Fruit fly (Drosophila melanogaster) whole organism, embryonic: ENCODE measurements around the gene CG44303.
A peak's percentile ranks its signal among the peaks of the same experiment; 100 is the strongest.

Experiments used
- Abd-B ChIP-seq: fragments of 200-800 bp; sonication (Bioruptor generic); optimal IDR thresholded peaks from 2 replicates; lab custom pipeline; 2018; ENCODE audit warnings: missing biosample characterization, mild to moderate bottlenecking, missing genetic modification characterization, moderate library complexity
- Awh ChIP-seq: fragments of 200-800 bp; sonication (Bioruptor generic); IDR thresholded peaks from 2 replicates; pipeline ENCODE4, ENCODE4 v1.3.6; 2022; ENCODE audit warnings: missing biosample characterization, missing genetic modification characterization
- CG11398 ChIP-seq: fragments of 200-800 bp; sonication (Bioruptor generic); optimal IDR thresholded peaks from 2 replicates; lab custom pipeline; 2016; ENCODE audit warnings: missing biosample characterization, missing genetic modification characterization
- CG11695 ChIP-seq: fragments of 200-800 bp; sonication (Bioruptor generic); IDR thresholded peaks from 3 replicates; pipeline ENCODE4 v1.3.6; 2022; ENCODE audit warnings: missing biosample characterization, missing genetic modification characterization
- CG12155 ChIP-seq: fragments of 200-800 bp; sonication (Bioruptor generic); optimal IDR thresholded peaks from 3 replicates; lab custom pipeline; 2016; ENCODE audit warnings: missing biosample characterization, missing genetic modification characterization
- CG12769 ChIP-seq: fragments of 200-800 bp; sonication (Bioruptor generic); optimal IDR thresholded peaks from 2 replicates; lab custom pipeline; 2019; ENCODE audit warnings: missing biosample characterization, mild to moderate bottlenecking, missing genetic modification characterization, moderate library complexity
- CG13894 ChIP-seq: fragments of 200-800 bp; sonication (Bioruptor generic); optimal IDR thresholded peaks from 3 replicates; lab custom pipeline; 2018; ENCODE audit warnings: missing biosample characterization, mild to moderate bottlenecking, missing genetic modification characterization, moderate library complexity
- CG17361 ChIP-seq: fragments of 200-800 bp; sonication (Bioruptor generic); IDR thresholded peaks from 3 replicates; pipeline ENCODE4 v1.3.6; 2022; ENCODE audit warnings: missing biosample characterization, missing genetic modification characterization
- CG31388 ChIP-seq: fragments of 200-800 bp; sonication (Bioruptor generic); optimal IDR thresholded peaks from 2 replicates; lab custom pipeline; 2016; ENCODE audit warnings: missing biosample characterization, missing genetic modification characterization
- CG32532 ChIP-seq: fragments of 200-800 bp; sonication (Bioruptor generic); IDR thresholded peaks from 2 replicates; pipeline ENCODE4 v1.3.6; 2022; ENCODE audit warnings: missing biosample characterization, missing genetic modification characterization
- CG33213 ChIP-seq: fragments of 200-800 bp; sonication (Bioruptor generic); optimal IDR thresholded peaks from 3 replicates; lab custom pipeline; 2016; ENCODE audit warnings: missing biosample characterization, missing genetic modification characterization
- CG3838 ChIP-seq: fragments of 200-800 bp; sonication (Bioruptor generic); optimal IDR thresholded peaks from 3 replicates; lab custom pipeline; 2016; ENCODE audit warnings: missing biosample characterization, missing genetic modification characterization
- CG6175 ChIP-seq: fragments of 200-800 bp; sonication (Bioruptor generic); IDR thresholded peaks from 3 replicates; pipeline ENCODE4 v1.3.6; 2022; ENCODE audit warnings: missing biosample characterization, missing genetic modification characterization
- CG6683 ChIP-seq: fragments of 200-800 bp; sonication (Bioruptor generic); optimal IDR thresholded peaks from 2 replicates; lab custom pipeline; 2017; ENCODE audit warnings: missing biosample characterization, mild to moderate bottlenecking, missing genetic modification characterization, missing genetic modification reagents
- CG7963 ChIP-seq: fragments of 200-800 bp; sonication (Bioruptor generic); IDR thresholded peaks from 3 replicates; pipeline ENCODE4 v1.3.6; 2022; ENCODE audit warnings: missing biosample characterization, missing genetic modification characterization; ENCODE audit not compliant: partially characterized antibody
- CG8388 ChIP-seq: fragments of 200-800 bp; sonication (Bioruptor generic); optimal IDR thresholded peaks from 2 replicates; lab custom pipeline; 2019; ENCODE audit warnings: missing biosample characterization, mild to moderate bottlenecking, missing genetic modification characterization, moderate library complexity
- CTCF ChIP-seq: fragments of 200-800 bp; sonication (Bioruptor generic); optimal IDR thresholded peaks from 2 replicates; lab custom pipeline; 2017; ENCODE audit warnings: missing biosample characterization, mild to moderate bottlenecking, missing genetic modification characterization, moderate library complexity
- Ets65A ChIP-seq: fragments of 200-800 bp; sonication (Bioruptor generic); peaks from one replicate; lab custom pipeline; 2016; ENCODE audit warnings: missing biosample characterization, missing genetic modification characterization
- Gug ChIP-seq: fragments of 200-800 bp; sonication (Bioruptor generic); IDR thresholded peaks from 4 replicates; pipeline ENCODE4 v1.3.6; 2022; ENCODE audit warnings: missing biosample characterization, missing genetic modification characterization
- Hand ChIP-seq: fragments of 200-800 bp; sonication (Bioruptor generic); optimal IDR thresholded peaks from 2 replicates; lab custom pipeline; 2017; ENCODE audit warnings: mild to moderate bottlenecking, missing biosample characterization, missing genetic modification reagents, missing genetic modification characterization
- Hey ChIP-seq: fragments of 200-800 bp; sonication (Bioruptor generic); optimal IDR thresholded peaks from 3 replicates; lab custom pipeline; 2018; ENCODE audit warnings: missing biosample characterization, mild to moderate bottlenecking, missing genetic modification characterization
- Myb ChIP-seq: fragments of 200-800 bp; sonication (Bioruptor generic); optimal IDR thresholded peaks from 2 replicates; lab custom pipeline; 2016; ENCODE audit warnings: missing biosample characterization, missing genetic modification characterization
- Oli ChIP-seq: fragments of 200-800 bp; sonication (Bioruptor generic); optimal IDR thresholded peaks from 2 replicates; lab custom pipeline; 2018; ENCODE audit warnings: missing biosample characterization, mild to moderate bottlenecking, missing genetic modification characterization, moderate library complexity
- PHDP ChIP-seq: fragments of 200-800 bp; sonication (Bioruptor generic); optimal IDR thresholded peaks from 3 replicates; lab custom pipeline; 2018; ENCODE audit warnings: missing biosample characterization, mild to moderate bottlenecking, missing genetic modification characterization, moderate library complexity
- Stat92E ChIP-seq, 3 experiments: fragments of >200 bp in 2 of 3; fragments of 200-800 bp in 1 of 3; sonication (Bioruptor generic) in 1 of 3; optimal IDR thresholded peaks; 2 replicates each; lab custom pipeline; 2017 to 2019; ENCODE audit warnings: missing biosample characterization in 3 of 3, missing genetic modification characterization in 3 of 3, mild to moderate bottlenecking in 1 of 3, moderate library complexity in 1 of 3
- Taf1 ChIP-seq: fragments of 200-800 bp; sonication (Bioruptor generic); IDR thresholded peaks from 2 replicates; pipeline ENCODE4 v1.3.6; 2022; ENCODE audit warnings: missing biosample characterization, missing genetic modification characterization
- Tbp ChIP-seq: fragments of >200 bp; optimal IDR thresholded peaks from 2 replicates; lab custom pipeline; 2018; ENCODE audit warnings: missing biosample characterization, missing genetic modification characterization
- Vsx1 ChIP-seq: fragments of 200-800 bp; sonication (Bioruptor generic); optimal IDR thresholded peaks from 2 replicates; lab custom pipeline; 2017; ENCODE audit warnings: missing biosample characterization, mild to moderate bottlenecking, missing genetic modification characterization, missing genetic modification reagents
- ab ChIP-seq: fragments of 200-800 bp; sonication (Bioruptor generic); optimal IDR thresholded peaks from 2 replicates; lab custom pipeline; 2016; ENCODE audit warnings: missing biosample characterization, missing genetic modification characterization
- al ChIP-seq: fragments of 200-800 bp; sonication (Bioruptor generic); IDR thresholded peaks from 2 replicates; pipeline ENCODE4 v1.3.6; 2022; ENCODE audit warnings: missing biosample characterization, missing genetic modification characterization
- bbx ChIP-seq: fragments of 200-800 bp; sonication (Bioruptor generic); IDR thresholded peaks from 2 replicates; pipeline ENCODE4 v1.3.6; 2022; ENCODE audit warnings: missing biosample characterization, missing genetic modification characterization; ENCODE audit not compliant: partially characterized antibody
- chn ChIP-seq: fragments of 200-800 bp; sonication (Bioruptor generic); optimal IDR thresholded peaks from 2 replicates; lab custom pipeline; 2016; ENCODE audit warnings: missing biosample characterization, missing genetic modification characterization
- croc ChIP-seq: fragments of 200-800 bp; sonication (Bioruptor generic); conservative IDR thresholded peaks from 3 replicates; pipeline ENCODE4 v1.3.6; 2022; ENCODE audit warnings: missing biosample characterization, missing genetic modification characterization
- ems ChIP-seq: fragments of 200-800 bp; sonication (Bioruptor generic); optimal IDR thresholded peaks from 3 replicates; lab custom pipeline; 2016; ENCODE audit warnings: missing biosample characterization, missing genetic modification characterization
- en ChIP-seq: fragments of 200-800 bp; sonication (Bioruptor generic); optimal IDR thresholded peaks from 2 replicates; lab custom pipeline; 2016; ENCODE audit warnings: missing biosample characterization, missing genetic modification characterization
- ftz-f1 ChIP-seq: fragments of 200-800 bp; sonication (Bioruptor generic); optimal IDR thresholded peaks from 2 replicates; lab custom pipeline; 2016; ENCODE audit warnings: missing biosample characterization, missing genetic modification characterization
- fu2 ChIP-seq: fragments of 200-800 bp; sonication (Bioruptor generic); optimal IDR thresholded peaks from 2 replicates; lab custom pipeline; 2016; ENCODE audit warnings: missing biosample characterization, missing genetic modification characterization
- gt ChIP-seq: fragments of 200-800 bp; sonication (Bioruptor generic); IDR thresholded peaks from 2 replicates; pipeline ENCODE4 v1.3.6; 2022; ENCODE audit warnings: missing biosample characterization, missing genetic modification characterization
- hb ChIP-seq: fragments of 200-800 bp; sonication (Bioruptor generic); IDR thresholded peaks from 3 replicates; pipeline ENCODE4 v1.3.6; 2022; ENCODE audit warnings: missing biosample characterization, missing genetic modification characterization; ENCODE audit not compliant: partially characterized antibody
- ind ChIP-seq: fragments of 200-800 bp; sonication (Bioruptor generic); optimal IDR thresholded peaks from 3 replicates; lab custom pipeline; 2016; ENCODE audit warnings: missing biosample characterization, missing genetic modification characterization
- luna ChIP-seq: fragments of 200-800 bp; sonication (Bioruptor generic); optimal IDR thresholded peaks from 2 replicates; lab custom pipeline; 2016; ENCODE audit warnings: missing biosample characterization, missing genetic modification characterization
- mld ChIP-seq: fragments of 200-800 bp; sonication (Bioruptor generic); IDR thresholded peaks from 3 replicates; pipeline ENCODE4 v1.3.6; 2022; ENCODE audit warnings: missing biosample characterization, missing genetic modification characterization; ENCODE audit not compliant: partially characterized antibody
- pros ChIP-seq: fragments of 200-800 bp; sonication (Bioruptor generic); optimal IDR thresholded peaks from 3 replicates; lab custom pipeline; 2019; ENCODE audit warnings: missing biosample characterization, mild to moderate bottlenecking, missing genetic modification characterization, moderate library complexity
- pzg ChIP-seq: fragments of 200-800 bp; sonication (Bioruptor generic); optimal IDR thresholded peaks from 3 replicates; lab custom pipeline; 2018; ENCODE audit warnings: missing biosample characterization, mild to moderate bottlenecking, missing genetic modification characterization, moderate library complexity
- salm ChIP-seq: fragments of 200-800 bp; sonication (Bioruptor generic); optimal IDR thresholded peaks from 2 replicates; lab custom pipeline; 2018; ENCODE audit warnings: missing biosample characterization, mild to moderate bottlenecking, missing genetic modification characterization
- sens ChIP-seq: fragments of 200-800 bp; sonication (Bioruptor generic); peaks from one replicate; lab custom pipeline; 2016; ENCODE audit warnings: missing biosample characterization, missing genetic modification characterization
- sima ChIP-seq: fragments of 200-800 bp; sonication (Bioruptor generic); optimal IDR thresholded peaks from 2 replicates; lab custom pipeline; 2016; ENCODE audit warnings: missing biosample characterization, missing genetic modification characterization
- slou ChIP-seq: fragments of 200-800 bp; sonication (Bioruptor generic); optimal IDR thresholded peaks from 3 replicates; lab custom pipeline; 2016; ENCODE audit warnings: missing biosample characterization, missing genetic modification characterization
- trem ChIP-seq: fragments of 200-800 bp; optimal IDR thresholded peaks from 3 replicates; lab custom pipeline; 2019; ENCODE audit warnings: missing biosample characterization, mild to moderate bottlenecking, missing genetic modification characterization, moderate library complexity
- twi ChIP-seq: fragments of 200-800 bp; optimal IDR thresholded peaks from 2 replicates; lab custom pipeline; 2019; ENCODE audit warnings: missing biosample characterization, mild to moderate bottlenecking, missing genetic modification characterization, moderate library complexity
- vfl ChIP-seq: fragments of 200-800 bp; sonication (Bioruptor generic); optimal IDR thresholded peaks from 2 replicates; lab custom pipeline; 2016; ENCODE audit warnings: missing biosample characterization, missing genetic modification characterization

The CG44303 gene

dm6 chrX:6656023-6656594 lies 31.1 kb downstream of the CG44303 start (continued):
- TF ChIP-seq Myb (GFP tag; lab: Kevin White, UChicago) (peak; percentile 60), CG6175 (GFP tag; lab: Robert Waterston, UW) (peak; percentile 49; the same call in 1 of the 3 replicates), CG32532 (GFP tag; lab: Robert Waterston, UW) (peak; percentile 85), CG12769 (tag; lab: Kevin White, UChicago) (peak; percentile 85), sima (GFP tag; lab: Kevin White, UChicago) (peak; percentile 66), vfl (GFP tag; lab: Kevin White, UChicago) (peak; percentile 72), Abd-B (GFP tag; lab: Kevin White, UChicago) (peak; percentile 84), salm (peak; percentile 33), CG8388 (GFP tag; lab: Kevin White, UChicago) (peak; percentile 81), hb (GFP tag; lab: Robert Waterston, UW) (no peak), sens (peak; percentile 96), Awh (peak; percentile 57), CG17361 (GFP tag; lab: Robert Waterston, UW) (peak; percentile 93), CG6683 (GFP tag; lab: Kevin White, UChicago) (peak; percentile 69), pzg (GFP tag; lab: Kevin White, UChicago) (no peak), CG13894 (tag; lab: Kevin White, UChicago) (peak; percentile 49), Ets65A (GFP tag; lab: Kevin White, UChicago) (peak; percentile 97), ftz-f1 (GFP tag; lab: Kevin White, UChicago) (no peak), bbx (GFP tag; lab: Robert Waterston, UW) (no peak), chn (GFP tag; lab: Kevin White, UChicago) (peak; percentile 79), fu2 (GFP tag; lab: Kevin White, UChicago) (peak; percentile 79), en (peak; percentile 64), slou (GFP tag; lab: Kevin White, UChicago) (peak; percentile 76), twi (tag; lab: Kevin White, UChicago) (peak; percentile 56), Hand (GFP tag; lab: Kevin White, UChicago) (peak; percentile 74), CG31388 (GFP tag; lab: Kevin White, UChicago) (peak; percentile 41), Stat92E (GFP tag; optimal IDR thresholded peaks at IDR 0.05; lab: Kevin White, UChicago) (peak in 1 of 3 experiments; percentile 48), trem (tag; lab: Kevin White, UChicago) (peak; percentile 56), Gug (GFP tag; lab: Robert Waterston, UW) (peak; percentile 72), CG12155 (peak; percentile 76), al (GFP tag; lab: Robert Waterston, UW) (peak; percentile 71; the same call in 1 of the 2 replicates), Taf1 (GFP tag; lab: Robert Waterston, UW) (peak; percentile 63), CG33213 (GFP tag; lab: Kevin White, UChicago) (peak; percentile 78), CG7963 (no peak), Tbp (GFP tag; lab: Kevin White, UChicago) (no peak), ab (GFP tag; lab: Kevin White, UChicago) (peak; percentile 20), gt (GFP tag; lab: Robert Waterston, UW) (peak; percentile 40; the same call in 1 of the 2 replicates), CTCF (GFP tag; lab: Kevin White, UChicago) (peak; percentile 27), croc (peak; percentile 60; the same call in 2 of the 3 replicates), mld (no peak), Oli (peak; percentile 90), CG11695 (peak; percentile 88), ind (GFP tag; lab: Kevin White, UChicago) (peak; percentile 85), CG3838 (GFP tag; lab: Kevin White, UChicago) (peak; percentile 26), Vsx1 (GFP tag; lab: Kevin White, UChicago) (peak; percentile 62), luna (GFP tag; lab: Kevin White, UChicago) (peak; percentile 39), Hey (tag; lab: Kevin White, UChicago) (no peak), ems (GFP tag; lab: Kevin White, UChicago) (peak; percentile 82), PHDP (tag; lab: Kevin White, UChicago) (peak; percentile 86), CG11398 (peak; percentile 24), pros (GFP tag; lab: Kevin White, UChicago) (no peak)
